Worm (Caenorhabditis elegans): ENCODE measurements around the gene M153.5.

- TF ChIP-seq him-1 (tag; optimal IDR thresholded peaks at IDR 0.05) (no peak), dao-5 (tag; optimal IDR thresholded peaks at IDR 0.05) (no peak)
Observed at ce11 chrX:12104630-12105029, 39.2 kb upstream of the M153.5 start, which contains the start of gene col-181.
